Worm (Caenorhabditis elegans) whole organism, L1 larva: ENCODE measurements around the gene nuo-5.

Experiments
- elt-3 ChIP-seq, 6 experiments: fragments of 150-350 bp in 1 of 6; sonication (generic microtip); optimal IDR thresholded peaks; 2 replicates each; lab custom pipeline; 2017 to 2018; ENCODE audit warnings: missing biosample characterization in 6 of 6, missing genetic modification characterization in 6 of 6, inconsistent platforms in 1 of 6
- mdl-1 ChIP-seq, 2 experiments: fragments of 150-350 bp; optimal IDR thresholded peaks; 2 replicates each; lab custom pipeline; 2014 to 2017; ENCODE audit warnings: missing biosample characterization in 2 of 2, missing genetic modification characterization in 2 of 2, inconsistent platforms in 1 of 2
- nhr-11 ChIP-seq: fragments of 150-350 bp; optimal IDR thresholded peaks from 2 replicates; lab custom pipeline; 2014; ENCODE audit warnings: missing biosample characterization, missing genetic modification characterization
- nhr-28 ChIP-seq: fragments of 150-350 bp; optimal IDR thresholded peaks from 2 replicates; lab custom pipeline; 2014; ENCODE audit warnings: missing biosample characterization, missing genetic modification characterization
- pqm-1 ChIP-seq: sonication (generic microtip); optimal IDR thresholded peaks from 3 replicates; lab custom pipeline; 2017; ENCODE audit warnings: missing biosample characterization, missing genetic modification characterization
- skn-1 ChIP-seq: fragments of 150-350 bp; optimal IDR thresholded peaks from 2 replicates; lab custom pipeline; 2014; ENCODE audit warnings: missing biosample characterization, missing genetic modification characterization
- unc-62 ChIP-seq: fragments of 150-350 bp; optimal IDR thresholded peaks from 2 replicates; lab custom pipeline; 2014; ENCODE audit warnings: missing biosample characterization, missing genetic modification reagents, missing genetic modification characterization

- TF ChIP-seq pqm-1: no peak
- no peak for TF ChIP-seq nhr-11 (tag; lab: Kevin White, UChicago)
- TF ChIP-seq mdl-1 (tag; optimal IDR thresholded peaks at IDR 0.05; lab: Kevin White, UChicago): no peak
- TF ChIP-seq nhr-28 (tag; lab: Kevin White, UChicago): no peak
- no peak for TF ChIP-seq elt-3 (tag; optimal IDR thresholded peaks at IDR 0.05; lab: Kevin White, UChicago)
- TF ChIP-seq skn-1 (tag; lab: Kevin White, UChicago): no peak
- no peak for TF ChIP-seq unc-62 (GFP tag; lab: Kevin White, UChicago)
Observed at ce11 chrV:2739607-2740006, 40.8 kb downstream of the nuo-5 start.
